Fruit fly (Drosophila melanogaster) Kc167 (cell line): ENCODE data around the gene prt.

Source experiments
- h ChIP-seq: fragments of >200 bp; optimal IDR thresholded peaks from 3 replicates; lab custom pipeline; 2018; ENCODE audit warnings: missing external identifiers
- insv ChIP-seq: fragments of >200 bp; optimal IDR thresholded peaks from 3 replicates; lab custom pipeline; 2018; ENCODE audit warnings: missing external identifiers
- ttk ChIP-seq: sonication (Bioruptor generic); optimal IDR thresholded peaks from 2 replicates; lab custom pipeline; 2017; ENCODE audit warnings: missing external identifiers

- TF ChIP-seq insv (lab: Kevin White, UChicago), result no peak
- no peak for TF ChIP-seq ttk (lab: Kevin White, UChicago)
- no peak for TF ChIP-seq h (lab: Kevin White, UChicago)
These were observed 48.6 kb upstream of the prt start for dm6 chr3R:23747446-23747845.
